Fruit fly (Drosophila melanogaster) whole organism, wandering third instar larva: ENCODE data around the gene mtd.
A peak's percentile ranks its signal among the peaks of the same experiment; 100 is the strongest.

Source experiments
- Abd-B ChIP-seq: fragments of >200 bp; optimal IDR thresholded peaks from 2 replicates; lab custom pipeline; 2017; ENCODE audit warnings: missing biosample characterization, missing genetic modification characterization
- CG32264 ChIP-seq: fragments of 200-800 bp; sonication (Bioruptor generic); optimal IDR thresholded peaks from 2 replicates; lab custom pipeline; 2016; ENCODE audit warnings: missing biosample characterization, missing genetic modification characterization
- CG9705 ChIP-seq: fragments of 200-800 bp; sonication (Bioruptor generic); optimal IDR thresholded peaks from 2 replicates; lab custom pipeline; 2018; ENCODE audit warnings: missing biosample characterization, mild to moderate bottlenecking, missing genetic modification characterization
- CrebA ChIP-seq: fragments of 200-800 bp; sonication (Bioruptor generic); optimal IDR thresholded peaks from 2 replicates; lab custom pipeline; 2016; ENCODE audit warnings: missing biosample characterization, mild to moderate bottlenecking, missing genetic modification characterization, borderline replicate concordance
- Dfd ChIP-seq: fragments of >200 bp; optimal IDR thresholded peaks from 2 replicates; lab custom pipeline; 2017; ENCODE audit warnings: missing biosample characterization, missing genetic modification characterization
- Dif ChIP-seq: fragments of 200-275, 200-300 bp; sonication (Bioruptor generic); optimal IDR thresholded peaks from 2 replicates; lab custom pipeline; 2018; ENCODE audit warnings: missing biosample characterization, missing genetic modification characterization; ENCODE audit not compliant: partially characterized antibody
- GATAd ChIP-seq: sonication (Bioruptor generic); optimal IDR thresholded peaks from 2 replicates; lab custom pipeline; 2016; ENCODE audit warnings: missing biosample characterization, missing genetic modification characterization
- HLH106 ChIP-seq: fragments of 200-800 bp; optimal IDR thresholded peaks from 3 replicates; lab custom pipeline; 2019; ENCODE audit warnings: missing biosample characterization, mild to moderate bottlenecking, missing genetic modification characterization, moderate library complexity
- Hnf4 ChIP-seq: fragments of 200-800 bp; sonication (Bioruptor generic); optimal IDR thresholded peaks from 2 replicates; lab custom pipeline; 2016; ENCODE audit warnings: missing biosample characterization, mild to moderate bottlenecking, missing genetic modification characterization
- Hr78 ChIP-seq: fragments of >200 bp; optimal IDR thresholded peaks from 2 replicates; lab custom pipeline; 2017; ENCODE audit warnings: missing biosample characterization, missing genetic modification characterization
- Hr83 ChIP-seq: fragments of 200-300 bp; sonication (Bioruptor generic); optimal IDR thresholded peaks from 2 replicates; lab custom pipeline; 2016; ENCODE audit warnings: missing biosample characterization, mild to moderate bottlenecking, missing genetic modification characterization, moderate library complexity; ENCODE audit not compliant: poor library complexity, severe bottlenecking
- Jra ChIP-seq: sonication (Bioruptor generic); optimal IDR thresholded peaks from 2 replicates; lab custom pipeline; 2016; ENCODE audit warnings: missing biosample characterization, missing genetic modification characterization
- Mio ChIP-seq: sonication (Bioruptor generic); optimal IDR thresholded peaks from 2 replicates; lab custom pipeline; 2016; ENCODE audit warnings: missing biosample characterization, missing genetic modification characterization
- Myc ChIP-seq: fragments of >200 bp; optimal IDR thresholded peaks from 2 replicates; lab custom pipeline; 2017
- N ChIP-seq: fragments of >200 bp; optimal IDR thresholded peaks from 2 replicates; lab custom pipeline; 2018; ENCODE audit warnings: missing biosample characterization, missing external identifiers, missing genetic modification characterization
- OdsH ChIP-seq: fragments of 200-800 bp; sonication (Bioruptor generic); optimal IDR thresholded peaks from 2 replicates; lab custom pipeline; 2016; ENCODE audit warnings: missing biosample characterization, mild to moderate bottlenecking, missing genetic modification characterization
- Rel ChIP-seq, 2 experiments: fragments of 200-800 bp; sonication (Bioruptor generic) in 1 of 2; optimal IDR thresholded peaks; 2 replicates in 1 of 2; 3 replicates in 1 of 2; lab custom pipeline; 2016 to 2019; ENCODE audit warnings: mild to moderate bottlenecking in 2 of 2, missing biosample characterization in 2 of 2, missing genetic modification characterization in 2 of 2, moderate library complexity in 1 of 2
- Sp1 ChIP-seq: fragments of 200-800 bp; sonication (Bioruptor generic); optimal IDR thresholded peaks from 3 replicates; lab custom pipeline; 2019; ENCODE audit warnings: missing biosample characterization, mild to moderate bottlenecking, missing genetic modification characterization, moderate library complexity
- Vsx2 ChIP-seq: fragments of 200-300, 225-300 bp; sonication (Bioruptor generic); optimal IDR thresholded peaks from 2 replicates; lab custom pipeline; 2018; ENCODE audit warnings: missing biosample characterization, missing genetic modification characterization; ENCODE audit not compliant: partially characterized antibody
- br ChIP-seq: fragments of 200-800 bp; sonication (Bioruptor generic); optimal IDR thresholded peaks from 2 replicates; lab custom pipeline; 2016; ENCODE audit warnings: missing biosample characterization, missing genetic modification characterization
- brk ChIP-seq: fragments of 200-800 bp; sonication (Bioruptor generic); optimal IDR thresholded peaks from 2 replicates; lab custom pipeline; 2016; ENCODE audit warnings: missing biosample characterization, mild to moderate bottlenecking, missing genetic modification characterization
- dl ChIP-seq, 2 experiments: fragments of 175-275, 200-275 bp in 1 of 2; fragments of 200-275 bp in 1 of 2; sonication (Bioruptor generic); optimal IDR thresholded peaks; lab custom pipeline; 2018; ENCODE audit warnings: mild to moderate bottlenecking in 2 of 2, missing biosample characterization in 2 of 2, missing genetic modification characterization in 2 of 2, moderate library complexity in 2 of 2; ENCODE audit not compliant: partially characterized antibody in 2 of 2, insufficient read depth in 1 of 2
- dmrt93B ChIP-seq: fragments of 200-800 bp; sonication (Bioruptor generic); optimal IDR thresholded peaks from 2 replicates; lab custom pipeline; 2018; ENCODE audit warnings: missing biosample characterization, mild to moderate bottlenecking, missing genetic modification characterization
- dsf ChIP-seq: sonication (Bioruptor generic); optimal IDR thresholded peaks from 2 replicates; lab custom pipeline; 2016; ENCODE audit warnings: missing biosample characterization, missing genetic modification characterization, borderline replicate concordance
- ey ChIP-seq: fragments of 200-800 bp; sonication (Bioruptor generic); optimal IDR thresholded peaks from 2 replicates; lab custom pipeline; 2016; ENCODE audit warnings: missing biosample characterization, missing genetic modification characterization
- foxo ChIP-seq, 2 experiments: fragments of 200-800 bp; sonication (Bioruptor generic); optimal IDR thresholded peaks; 2 replicates in 1 of 2; 3 replicates in 1 of 2; lab custom pipeline; 2016 to 2017; ENCODE audit warnings: missing biosample characterization in 2 of 2, missing genetic modification characterization in 2 of 2
- fru ChIP-seq: fragments of 200-800 bp; sonication (Bioruptor generic); optimal IDR thresholded peaks from 3 replicates; lab custom pipeline; 2016; ENCODE audit warnings: missing biosample characterization, mild to moderate bottlenecking, missing genetic modification characterization
- h ChIP-seq: fragments of 200-800 bp; sonication (Bioruptor generic); optimal IDR thresholded peaks from 3 replicates; lab custom pipeline; 2016; ENCODE audit warnings: missing biosample characterization, mild to moderate bottlenecking, missing genetic modification characterization
- jim ChIP-seq: fragments of 175-275, 200-325 bp; sonication (Bioruptor generic); optimal IDR thresholded peaks from 2 replicates; lab custom pipeline; 2016; ENCODE audit warnings: missing biosample characterization, mild to moderate bottlenecking, missing genetic modification characterization
- lola ChIP-seq: fragments of >200 bp; optimal IDR thresholded peaks from 2 replicates; lab custom pipeline; 2017; ENCODE audit warnings: missing biosample characterization, missing genetic modification characterization
- pan ChIP-seq: fragments of >200 bp; optimal IDR thresholded peaks from 2 replicates; lab custom pipeline; 2017
- psq ChIP-seq: fragments of 200-800 bp; sonication (Bioruptor generic); optimal IDR thresholded peaks from 3 replicates; lab custom pipeline; 2017; ENCODE audit warnings: missing biosample characterization, mild to moderate bottlenecking, missing genetic modification characterization, moderate library complexity
- rgr ChIP-seq: fragments of 200-800 bp; sonication (Bioruptor generic); optimal IDR thresholded peaks from 3 replicates; lab custom pipeline; 2016; ENCODE audit warnings: missing biosample characterization, mild to moderate bottlenecking, missing genetic modification characterization
- sage ChIP-seq: fragments of 200-800 bp; sonication (Bioruptor generic); optimal IDR thresholded peaks from 2 replicates; lab custom pipeline; 2016; ENCODE audit warnings: missing biosample characterization, mild to moderate bottlenecking, missing genetic modification characterization
- sv ChIP-seq: fragments of 200-800 bp; sonication (Bioruptor generic); optimal IDR thresholded peaks from 3 replicates; lab custom pipeline; 2016; ENCODE audit warnings: missing biosample characterization, missing genetic modification characterization
- tai ChIP-seq: sonication (Bioruptor generic); optimal IDR thresholded peaks from 2 replicates; lab custom pipeline; 2016; ENCODE audit warnings: missing biosample characterization, missing genetic modification characterization
- usp ChIP-seq: fragments of >200 bp; optimal IDR thresholded peaks from 2 replicates; lab custom pipeline; 2017; ENCODE audit warnings: missing biosample characterization, missing genetic modification characterization
- woc ChIP-seq: sonication (Bioruptor generic); optimal IDR thresholded peaks from 2 replicates; lab custom pipeline; 2016; ENCODE audit warnings: missing biosample characterization, mild to moderate bottlenecking, missing genetic modification characterization

Gene mtd

DNA sequence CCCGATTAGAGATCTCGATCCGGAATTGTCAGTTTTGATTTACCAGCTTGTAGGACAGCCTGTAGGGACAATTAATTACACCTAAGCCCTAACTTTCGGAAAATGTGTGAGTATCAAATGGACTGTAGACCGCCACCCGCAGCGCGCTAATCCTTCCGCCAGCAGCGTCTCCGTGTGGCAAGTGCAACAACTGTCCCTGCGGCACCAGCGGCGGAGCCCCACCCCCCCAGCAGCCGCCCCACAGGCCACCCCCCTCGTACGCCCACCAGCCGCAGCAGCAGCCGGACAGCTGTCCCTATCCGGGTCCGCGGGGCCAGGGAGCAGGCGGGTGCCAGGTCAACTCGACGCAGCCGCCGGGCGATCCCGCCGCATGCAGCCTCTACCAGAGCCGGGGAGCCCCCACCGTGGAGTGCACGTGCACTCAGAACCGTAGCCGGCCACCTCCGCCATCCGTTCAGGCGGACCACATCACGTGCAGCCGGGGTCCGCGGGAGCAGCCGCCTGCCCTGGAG, 19.3 kb upstream of the mtd start, which contains the start of the genes CG31542 and CG34277:
CG31542 (plus strand) TSS at position 51 of the 512 bp plus-strand sequence.
CG34277 (plus strand) TSS at position 51 of the 512 bp plus-strand sequence.
- TF ChIP-seq Rel (GFP tag; optimal IDR thresholded peaks at IDR 0.05; lab: Kevin White, UChicago) (no peak), Rel (tag; optimal IDR thresholded peaks at IDR 0.05; lab: Kevin White, UChicago) (no peak), br (GFP tag; lab: Kevin White, UChicago) (no peak), Sp1 (GFP tag; lab: Kevin White, UChicago) (no peak), CG32264 (GFP tag; lab: Kevin White, UChicago) (no peak), tai (no peak), dmrt93B (GFP tag; lab: Kevin White, UChicago) (no peak), Dfd (peak; percentile 95)

DNA sequence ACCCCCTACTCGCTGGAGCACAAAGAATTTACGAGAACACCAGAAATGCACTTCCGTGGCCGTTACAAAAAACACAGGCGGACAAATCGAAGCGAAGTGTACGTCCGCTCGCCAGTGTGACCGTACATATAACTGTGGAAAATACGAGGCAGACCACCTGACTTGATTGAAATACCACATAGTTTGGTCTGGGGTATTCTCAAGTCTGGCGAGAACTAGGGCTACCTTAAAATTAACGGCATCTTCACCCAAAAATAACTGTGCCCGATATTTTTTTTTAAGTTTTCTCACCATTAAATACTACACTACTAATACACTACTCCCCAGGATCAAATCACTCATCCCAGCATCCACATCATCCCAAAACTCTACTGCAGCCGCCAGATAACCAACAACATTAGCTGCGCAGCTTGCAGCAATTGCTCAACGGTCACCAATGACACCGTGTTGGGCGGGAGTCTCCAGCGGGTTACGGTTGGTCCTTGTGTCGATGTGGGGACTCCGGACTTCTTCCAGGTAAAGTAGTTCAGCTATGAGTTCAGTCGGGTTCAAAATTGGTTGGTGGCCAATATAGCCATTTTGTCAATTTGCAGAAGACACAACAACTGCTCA, 18.0 kb upstream of the mtd start, which contains the start of gene Cerk:
Cerk (minus strand) TSS at position 137 of the 612 bp plus-strand sequence.
- TF ChIP-seq CrebA (GFP tag; lab: Kevin White, UChicago): no peak
- peak; percentile 14 for TF ChIP-seq ey
- TF ChIP-seq lola (GFP tag; lab: Kevin White, UChicago): no peak
- peak; percentile 22 for TF ChIP-seq woc
- no peak for TF ChIP-seq OdsH (GFP tag; lab: Kevin White, UChicago)
- peak; percentile 27 for TF ChIP-seq CG9705 (GFP tag; lab: Kevin White, UChicago)
- TF ChIP-seq dl (GFP tag; optimal IDR thresholded peaks at IDR 0.05; lab: Kevin White, UChicago; ENCODE audit: insufficient read depth in 1 of 2, partially characterized antibody in 2 of 2): no peak
- TF ChIP-seq fru (GFP tag; lab: Kevin White, UChicago): peak; percentile 29
- no peak for TF ChIP-seq Mio (GFP tag; lab: Kevin White, UChicago)
- no peak for TF ChIP-seq pan (lab: Kevin White, UChicago)
- no peak for TF ChIP-seq jim (GFP tag; lab: Kevin White, UChicago)
- peak; percentile 22 for TF ChIP-seq HLH106
- peak in 1 of 2 experiments; percentile 42 for TF ChIP-seq foxo (GFP tag; optimal IDR thresholded peaks at IDR 0.05; lab: Kevin White, UChicago)
- peak; percentile 1 for TF ChIP-seq sv (GFP tag; lab: Kevin White, UChicago)
- TF ChIP-seq Dif: no peak
- TF ChIP-seq Abd-B (GFP tag; lab: Kevin White, UChicago): no peak
- TF ChIP-seq dmrt93B (GFP tag; lab: Kevin White, UChicago): no peak
- TF ChIP-seq Hr78: no peak
- no peak for TF ChIP-seq Rel (GFP tag; optimal IDR thresholded peaks at IDR 0.05; lab: Kevin White, UChicago)
- TF ChIP-seq Rel (tag; optimal IDR thresholded peaks at IDR 0.05; lab: Kevin White, UChicago): peak; percentile 54
- TF ChIP-seq CG32264 (GFP tag; lab: Kevin White, UChicago): no peak
- no peak for TF ChIP-seq psq
- TF ChIP-seq Sp1 (GFP tag; lab: Kevin White, UChicago): peak; percentile 17
- TF ChIP-seq rgr (GFP tag; lab: Kevin White, UChicago): peak; percentile 35
- TF ChIP-seq br (GFP tag; lab: Kevin White, UChicago): peak; percentile 12
- TF ChIP-seq Myc (lab: Kevin White, UChicago): no peak
- no peak for TF ChIP-seq dsf (GFP tag; lab: Kevin White, UChicago)
- TF ChIP-seq Vsx2 (GFP tag; lab: Kevin White, UChicago): no peak
- peak; percentile 52 for TF ChIP-seq Hr83 (GFP tag; lab: Kevin White, UChicago)
- TF ChIP-seq Dfd: no peak
- peak; percentile 54 for TF ChIP-seq Hnf4 (GFP tag; lab: Kevin White, UChicago)
- no peak for TF ChIP-seq GATAd
- TF ChIP-seq usp (GFP tag; lab: Kevin White, UChicago): no peak
- no peak for TF ChIP-seq tai
- TF ChIP-seq h (GFP tag; lab: Kevin White, UChicago): peak; percentile 26
- TF ChIP-seq sage: no peak
- TF ChIP-seq N (GFP tag; lab: Kevin White, UChicago): no peak
- no peak for TF ChIP-seq Jra (GFP tag; lab: Kevin White, UChicago)
- no peak for TF ChIP-seq brk (GFP tag; lab: Kevin White, UChicago)
- TF ChIP-seq, all 38 proteins: peak for 14
